Worm (Caenorhabditis elegans) whole organism, L1 larva: Measurements from ENCODE around the gene acs-19.

Source experiments
- aly-2 ChIP-seq: fragments of 150-350 bp; optimal IDR thresholded peaks from 2 replicates; lab custom pipeline; 2014; ENCODE audit warnings: missing biosample characterization, missing genetic modification characterization
- blmp-1 ChIP-seq: fragments of 150-350 bp; optimal IDR thresholded peaks from 2 replicates; lab custom pipeline; 2014; ENCODE audit warnings: missing biosample characterization, missing genetic modification characterization
- lin-35 ChIP-seq, 2 experiments: fragments of 150-350 bp; optimal IDR thresholded peaks; 2 replicates each; lab custom pipeline; 2014; ENCODE audit warnings: missing biosample characterization in 2 of 2, missing genetic modification characterization in 2 of 2, missing genetic modification reagents in 2 of 2
- lsy-2 ChIP-seq, 2 experiments: fragments of 150-350 bp; optimal IDR thresholded peaks; 2 replicates each; lab custom pipeline; 2014; ENCODE audit warnings: missing biosample characterization in 2 of 2, missing genetic modification characterization in 2 of 2
- mdl-1 ChIP-seq, 2 experiments: fragments of 150-350 bp; optimal IDR thresholded peaks; 2 replicates each; lab custom pipeline; 2014 to 2017; ENCODE audit warnings: missing biosample characterization in 2 of 2, missing genetic modification characterization in 2 of 2, inconsistent platforms in 1 of 2
- mep-1 ChIP-seq: fragments of 150-350 bp; optimal IDR thresholded peaks from 2 replicates; lab custom pipeline; 2014; ENCODE audit warnings: missing biosample characterization, missing genetic modification characterization
- nhr-11 ChIP-seq: fragments of 150-350 bp; optimal IDR thresholded peaks from 2 replicates; lab custom pipeline; 2014; ENCODE audit warnings: missing biosample characterization, missing genetic modification characterization
- nhr-12 ChIP-seq: sonication (generic microtip); optimal IDR thresholded peaks from 2 replicates; lab custom pipeline; 2017; ENCODE audit warnings: missing biosample characterization, missing genetic modification characterization
- nhr-237 ChIP-seq: fragments of 150-350 bp; optimal IDR thresholded peaks from 2 replicates; lab custom pipeline; 2014; ENCODE audit warnings: missing biosample characterization, missing genetic modification characterization
- nhr-76 ChIP-seq: sonication (generic microtip); optimal IDR thresholded peaks from 2 replicates; lab custom pipeline; 2017; ENCODE audit warnings: missing biosample characterization, missing genetic modification characterization
- swsn-7 ChIP-seq: sonication (generic microtip); optimal IDR thresholded peaks from 2 replicates; lab custom pipeline; 2016; ENCODE audit warnings: missing genetic modification characterization, missing compliant biosample characterization
- zag-1 ChIP-seq: fragments of 150-350 bp; optimal IDR thresholded peaks from 2 replicates; lab custom pipeline; 2014; ENCODE audit warnings: missing biosample characterization, missing genetic modification characterization

ce11 chrIII:3914836-3915235, 50.5 kb downstream of the acs-19 start:
- TF ChIP-seq mdl-1 (tag; optimal IDR thresholded peaks at IDR 0.05; lab: Kevin White, UChicago) = no peak
- no peak for TF ChIP-seq nhr-12
- no peak for TF ChIP-seq nhr-11 (tag; lab: Kevin White, UChicago)
- peak in 1 of 2 experiments; percentile 21 for TF ChIP-seq lsy-2 (tag; optimal IDR thresholded peaks at IDR 0.05; lab: Kevin White, UChicago)
- no peak for TF ChIP-seq aly-2 (tag; lab: Kevin White, UChicago)
- TF ChIP-seq zag-1 = no peak
- TF ChIP-seq nhr-237 (tag; lab: Kevin White, UChicago) = no peak
- TF ChIP-seq mep-1 (tag; lab: Kevin White, UChicago) = no peak
- no peak for TF ChIP-seq nhr-76
- no peak for TF ChIP-seq swsn-7 (tag; lab: Kevin White, UChicago)
- TF ChIP-seq blmp-1 (tag; lab: Kevin White, UChicago) = no peak
- TF ChIP-seq lin-35 (GFP tag; optimal IDR thresholded peaks at IDR 0.05; lab: Kevin White, UChicago) = no peak
